Fruit fly (Drosophila melanogaster) whole organism, wandering third instar larva: ENCODE results near the gene CG46313.

Experiments
- CG32264 ChIP-seq: fragments of 200-800 bp; sonication (Bioruptor generic); optimal IDR thresholded peaks from 2 replicates; lab custom pipeline; 2016; ENCODE audit warnings: missing biosample characterization, missing genetic modification characterization
- CG9705 ChIP-seq: fragments of 200-800 bp; sonication (Bioruptor generic); optimal IDR thresholded peaks from 2 replicates; lab custom pipeline; 2018; ENCODE audit warnings: missing biosample characterization, mild to moderate bottlenecking, missing genetic modification characterization
- CrebA ChIP-seq: fragments of 200-800 bp; sonication (Bioruptor generic); optimal IDR thresholded peaks from 2 replicates; lab custom pipeline; 2016; ENCODE audit warnings: missing biosample characterization, mild to moderate bottlenecking, missing genetic modification characterization, borderline replicate concordance
- Dfd ChIP-seq: fragments of >200 bp; optimal IDR thresholded peaks from 2 replicates; lab custom pipeline; 2017; ENCODE audit warnings: missing biosample characterization, missing genetic modification characterization
- GATAd ChIP-seq: sonication (Bioruptor generic); optimal IDR thresholded peaks from 2 replicates; lab custom pipeline; 2016; ENCODE audit warnings: missing biosample characterization, missing genetic modification characterization
- HLH106 ChIP-seq: fragments of 200-800 bp; optimal IDR thresholded peaks from 3 replicates; lab custom pipeline; 2019; ENCODE audit warnings: missing biosample characterization, mild to moderate bottlenecking, missing genetic modification characterization, moderate library complexity
- Hnf4 ChIP-seq: fragments of 200-800 bp; sonication (Bioruptor generic); optimal IDR thresholded peaks from 2 replicates; lab custom pipeline; 2016; ENCODE audit warnings: missing biosample characterization, mild to moderate bottlenecking, missing genetic modification characterization
- Hr78 ChIP-seq: fragments of >200 bp; optimal IDR thresholded peaks from 2 replicates; lab custom pipeline; 2017; ENCODE audit warnings: missing biosample characterization, missing genetic modification characterization
- Hr83 ChIP-seq: fragments of 200-300 bp; sonication (Bioruptor generic); optimal IDR thresholded peaks from 2 replicates; lab custom pipeline; 2016; ENCODE audit warnings: missing biosample characterization, mild to moderate bottlenecking, missing genetic modification characterization, moderate library complexity; ENCODE audit not compliant: poor library complexity, severe bottlenecking
- Jra ChIP-seq: sonication (Bioruptor generic); optimal IDR thresholded peaks from 2 replicates; lab custom pipeline; 2016; ENCODE audit warnings: missing biosample characterization, missing genetic modification characterization
- Mio ChIP-seq: sonication (Bioruptor generic); optimal IDR thresholded peaks from 2 replicates; lab custom pipeline; 2016; ENCODE audit warnings: missing biosample characterization, missing genetic modification characterization
- OdsH ChIP-seq: fragments of 200-800 bp; sonication (Bioruptor generic); optimal IDR thresholded peaks from 2 replicates; lab custom pipeline; 2016; ENCODE audit warnings: missing biosample characterization, mild to moderate bottlenecking, missing genetic modification characterization
- Rel ChIP-seq, 2 experiments: fragments of 200-800 bp; sonication (Bioruptor generic) in 1 of 2; optimal IDR thresholded peaks; 2 replicates in 1 of 2; 3 replicates in 1 of 2; lab custom pipeline; 2016 to 2019; ENCODE audit warnings: mild to moderate bottlenecking in 2 of 2, missing biosample characterization in 2 of 2, missing genetic modification characterization in 2 of 2, moderate library complexity in 1 of 2
- Sp1 ChIP-seq: fragments of 200-800 bp; sonication (Bioruptor generic); optimal IDR thresholded peaks from 3 replicates; lab custom pipeline; 2019; ENCODE audit warnings: missing biosample characterization, mild to moderate bottlenecking, missing genetic modification characterization, moderate library complexity
- Vsx2 ChIP-seq: fragments of 200-300, 225-300 bp; sonication (Bioruptor generic); optimal IDR thresholded peaks from 2 replicates; lab custom pipeline; 2018; ENCODE audit warnings: missing biosample characterization, missing genetic modification characterization; ENCODE audit not compliant: partially characterized antibody
- br ChIP-seq: fragments of 200-800 bp; sonication (Bioruptor generic); optimal IDR thresholded peaks from 2 replicates; lab custom pipeline; 2016; ENCODE audit warnings: missing biosample characterization, missing genetic modification characterization
- brk ChIP-seq: fragments of 200-800 bp; sonication (Bioruptor generic); optimal IDR thresholded peaks from 2 replicates; lab custom pipeline; 2016; ENCODE audit warnings: missing biosample characterization, mild to moderate bottlenecking, missing genetic modification characterization
- dl ChIP-seq, 2 experiments: fragments of 175-275, 200-275 bp in 1 of 2; fragments of 200-275 bp in 1 of 2; sonication (Bioruptor generic); optimal IDR thresholded peaks; lab custom pipeline; 2018; ENCODE audit warnings: mild to moderate bottlenecking in 2 of 2, missing biosample characterization in 2 of 2, missing genetic modification characterization in 2 of 2, moderate library complexity in 2 of 2; ENCODE audit not compliant: partially characterized antibody in 2 of 2, insufficient read depth in 1 of 2
- dmrt93B ChIP-seq: fragments of 200-800 bp; sonication (Bioruptor generic); optimal IDR thresholded peaks from 2 replicates; lab custom pipeline; 2018; ENCODE audit warnings: missing biosample characterization, mild to moderate bottlenecking, missing genetic modification characterization
- dsf ChIP-seq: sonication (Bioruptor generic); optimal IDR thresholded peaks from 2 replicates; lab custom pipeline; 2016; ENCODE audit warnings: missing biosample characterization, missing genetic modification characterization, borderline replicate concordance
- ey ChIP-seq: fragments of 200-800 bp; sonication (Bioruptor generic); optimal IDR thresholded peaks from 2 replicates; lab custom pipeline; 2016; ENCODE audit warnings: missing biosample characterization, missing genetic modification characterization
- foxo ChIP-seq, 2 experiments: fragments of 200-800 bp; sonication (Bioruptor generic); optimal IDR thresholded peaks; 2 replicates in 1 of 2; 3 replicates in 1 of 2; lab custom pipeline; 2016 to 2017; ENCODE audit warnings: missing biosample characterization in 2 of 2, missing genetic modification characterization in 2 of 2
- fru ChIP-seq: fragments of 200-800 bp; sonication (Bioruptor generic); optimal IDR thresholded peaks from 3 replicates; lab custom pipeline; 2016; ENCODE audit warnings: missing biosample characterization, mild to moderate bottlenecking, missing genetic modification characterization
- h ChIP-seq: fragments of 200-800 bp; sonication (Bioruptor generic); optimal IDR thresholded peaks from 3 replicates; lab custom pipeline; 2016; ENCODE audit warnings: missing biosample characterization, mild to moderate bottlenecking, missing genetic modification characterization
- jim ChIP-seq: fragments of 175-275, 200-325 bp; sonication (Bioruptor generic); optimal IDR thresholded peaks from 2 replicates; lab custom pipeline; 2016; ENCODE audit warnings: missing biosample characterization, mild to moderate bottlenecking, missing genetic modification characterization
- lola ChIP-seq: fragments of >200 bp; optimal IDR thresholded peaks from 2 replicates; lab custom pipeline; 2017; ENCODE audit warnings: missing biosample characterization, missing genetic modification characterization
- pan ChIP-seq: fragments of >200 bp; optimal IDR thresholded peaks from 2 replicates; lab custom pipeline; 2017
- psq ChIP-seq: fragments of 200-800 bp; sonication (Bioruptor generic); optimal IDR thresholded peaks from 3 replicates; lab custom pipeline; 2017; ENCODE audit warnings: missing biosample characterization, mild to moderate bottlenecking, missing genetic modification characterization, moderate library complexity
- rgr ChIP-seq: fragments of 200-800 bp; sonication (Bioruptor generic); optimal IDR thresholded peaks from 3 replicates; lab custom pipeline; 2016; ENCODE audit warnings: missing biosample characterization, mild to moderate bottlenecking, missing genetic modification characterization
- sage ChIP-seq: fragments of 200-800 bp; sonication (Bioruptor generic); optimal IDR thresholded peaks from 2 replicates; lab custom pipeline; 2016; ENCODE audit warnings: missing biosample characterization, mild to moderate bottlenecking, missing genetic modification characterization
- sv ChIP-seq: fragments of 200-800 bp; sonication (Bioruptor generic); optimal IDR thresholded peaks from 3 replicates; lab custom pipeline; 2016; ENCODE audit warnings: missing biosample characterization, missing genetic modification characterization
- tai ChIP-seq: sonication (Bioruptor generic); optimal IDR thresholded peaks from 2 replicates; lab custom pipeline; 2016; ENCODE audit warnings: missing biosample characterization, missing genetic modification characterization
- woc ChIP-seq: sonication (Bioruptor generic); optimal IDR thresholded peaks from 2 replicates; lab custom pipeline; 2016; ENCODE audit warnings: missing biosample characterization, mild to moderate bottlenecking, missing genetic modification characterization

The CG46313 gene

DNA sequence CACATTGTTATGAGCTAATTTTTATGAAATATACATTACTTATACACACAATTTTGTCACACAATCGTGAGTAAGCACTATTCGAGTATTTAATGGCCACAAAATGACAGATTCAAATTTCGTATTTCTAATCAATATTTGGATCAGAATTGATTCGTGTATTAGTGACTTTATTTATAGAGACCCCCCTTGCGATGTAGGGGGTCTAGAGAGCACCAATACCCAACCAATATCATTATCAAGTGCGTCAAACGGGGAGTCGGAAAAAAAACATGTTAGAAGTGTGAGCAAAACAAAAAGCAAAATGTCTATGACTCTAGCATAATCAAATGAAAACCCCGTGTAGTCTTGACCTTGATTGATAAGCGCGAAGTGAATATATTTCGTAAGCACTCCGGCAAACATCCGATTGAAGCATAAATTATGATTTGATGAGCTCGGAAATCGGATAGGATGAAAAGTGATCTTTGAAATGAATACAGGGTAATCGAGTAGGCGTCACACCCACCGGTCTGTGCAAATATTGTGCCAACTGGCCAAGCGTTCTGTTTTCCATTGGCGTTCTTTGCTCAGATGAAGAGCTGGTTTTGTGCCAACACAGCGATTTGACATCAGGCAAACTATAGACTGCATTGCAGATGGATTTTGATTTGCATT lies 26.0 kb upstream of the CG46313 start:
- TF ChIP-seq Jra (GFP tag; lab: Kevin White, UChicago) (no peak), sv (GFP tag; lab: Kevin White, UChicago) (peak; percentile 10)

DNA sequence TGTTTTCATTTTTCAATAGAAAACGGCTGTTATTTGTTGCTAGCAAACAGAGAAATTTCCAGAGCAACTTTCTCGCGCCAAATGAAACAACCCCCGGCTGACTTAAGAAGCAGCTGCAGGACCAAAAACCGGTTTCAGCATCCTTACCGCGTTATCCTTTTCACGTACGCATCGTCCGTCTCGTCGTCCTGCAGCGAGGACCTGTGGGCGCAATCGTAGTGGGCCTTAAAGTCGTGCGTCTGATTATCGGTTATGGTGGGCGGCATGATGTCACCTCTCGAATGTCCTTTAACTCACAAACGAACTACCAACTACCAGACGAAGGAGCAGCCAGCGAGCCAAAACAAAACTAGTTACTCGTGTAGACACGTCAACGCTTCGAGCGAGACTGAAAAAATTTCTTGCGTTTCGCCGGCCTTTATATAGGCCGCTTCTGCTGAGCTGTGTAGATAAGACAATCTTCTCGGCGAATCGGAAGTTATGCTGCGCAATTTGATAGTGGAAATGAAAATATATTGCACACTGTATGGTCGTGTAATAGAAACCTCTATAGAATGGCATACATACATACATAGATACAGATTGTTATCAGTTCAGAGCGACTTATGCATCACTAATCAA lies 25.4 kb upstream of the CG46313 start:
- TF ChIP-seq CG9705 (no peak), h (GFP tag; lab: Kevin White, UChicago) (no peak), brk (GFP tag; lab: Kevin White, UChicago) (no peak), dmrt93B (GFP tag; lab: Kevin White, UChicago) (no peak), pan (lab: Kevin White, UChicago) (no peak), Dfd (no peak), CG32264 (GFP tag; lab: Kevin White, UChicago) (no peak)

DNA sequence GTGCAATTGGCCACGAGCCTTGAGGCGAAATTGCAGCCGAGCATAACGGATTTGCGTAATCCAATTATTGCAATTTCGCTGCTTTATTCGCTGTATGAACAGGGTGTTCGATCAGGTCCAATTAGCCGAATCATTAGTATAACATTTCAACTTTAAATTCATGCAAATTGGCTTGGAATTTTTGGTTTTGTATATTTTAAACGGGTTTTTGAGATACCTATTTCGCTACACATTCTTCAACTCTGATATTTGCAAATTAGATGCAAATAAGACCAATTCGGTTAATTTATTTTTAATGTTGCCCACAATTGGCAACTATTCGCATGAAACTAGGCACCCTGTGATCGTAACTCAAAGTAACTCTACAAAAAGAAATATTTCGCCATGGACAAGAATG lies 24.9 kb upstream of the CG46313 start:
- TF ChIP-seq ey (peak; percentile 41), br (GFP tag; lab: Kevin White, UChicago) (peak; percentile 43), tai (GFP tag; lab: Kevin White, UChicago) (no peak), rgr (GFP tag; lab: Kevin White, UChicago) (peak; percentile 51), Dfd (no peak), sage (GFP tag; lab: Kevin White, UChicago) (no peak), psq (GFP tag; lab: Kevin White, UChicago) (no peak)

DNA sequence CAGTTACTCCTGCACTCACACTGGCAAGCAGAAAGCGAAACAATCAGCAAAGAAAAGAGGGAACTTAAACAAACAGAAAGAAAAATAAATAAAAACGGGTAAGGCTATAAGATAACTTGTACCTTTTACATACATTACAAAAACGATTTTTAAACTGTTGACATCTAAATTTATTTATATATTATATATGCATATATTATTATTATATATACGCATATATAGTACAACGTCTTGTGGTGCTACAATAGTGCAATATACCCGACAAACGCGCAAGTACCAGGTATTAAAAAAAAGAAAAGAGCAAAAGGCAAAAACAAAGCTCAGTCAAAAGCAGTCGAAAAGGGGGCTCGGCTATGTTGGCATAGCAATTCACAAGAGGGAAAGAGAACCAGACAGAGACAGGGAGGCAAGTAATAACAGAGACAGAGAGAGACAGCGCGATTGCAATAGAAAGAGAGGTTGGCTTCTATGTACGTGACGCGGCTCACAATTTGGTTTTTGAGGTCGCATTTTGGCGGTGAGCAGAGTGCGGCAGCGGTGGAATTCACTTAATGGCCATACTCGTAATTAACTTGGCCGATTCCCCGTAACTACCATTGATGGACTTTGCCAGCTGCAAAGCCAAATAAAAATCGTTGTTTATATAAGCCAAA lies 24.2 kb upstream of the CG46313 start:
- TF ChIP-seq psq (GFP tag; lab: Kevin White, UChicago) (peak; percentile 100), brk (GFP tag; lab: Kevin White, UChicago) (peak; percentile 68), Hnf4 (peak; percentile 74), Hr78 (no peak), Hr83 (GFP tag; lab: Kevin White, UChicago) (no peak), h (GFP tag; lab: Kevin White, UChicago) (peak; percentile 78), Dfd (no peak), tai (GFP tag; lab: Kevin White, UChicago) (peak; percentile 18), br (GFP tag; lab: Kevin White, UChicago) (peak; percentile 38), rgr (GFP tag; lab: Kevin White, UChicago) (peak; percentile 89), sage (GFP tag; lab: Kevin White, UChicago) (peak; percentile 82), foxo (GFP tag; optimal IDR thresholded peaks at IDR 0.05; lab: Kevin White, UChicago) (peak in 1 of 2 experiments; percentile 81), ey (peak; percentile 51), woc (peak; percentile 73), Rel (GFP tag; optimal IDR thresholded peaks at IDR 0.05; lab: Kevin White, UChicago) (peak; percentile 92), Rel (tag; optimal IDR thresholded peaks at IDR 0.05; lab: Kevin White, UChicago) (peak; percentile 20), fru (GFP tag; lab: Kevin White, UChicago) (peak; percentile 74), dmrt93B (GFP tag; lab: Kevin White, UChicago) (peak; percentile 82), dsf (peak; percentile 24), CG9705 (peak; percentile 13), Jra (GFP tag; lab: Kevin White, UChicago) (no peak), OdsH (peak; percentile 89), HLH106 (peak; percentile 79), jim (peak; percentile 14), CG32264 (GFP tag; lab: Kevin White, UChicago) (no peak), CrebA (GFP tag; lab: Kevin White, UChicago) (peak; percentile 35), lola (GFP tag; lab: Kevin White, UChicago) (no peak), Vsx2 (peak; percentile 5), GATAd (GFP tag; lab: Kevin White, UChicago) (no peak), pan (lab: Kevin White, UChicago) (no peak), dl (GFP tag; optimal IDR thresholded peaks at IDR 0.05; lab: Kevin White, UChicago; ENCODE audit: insufficient read depth in 1 of 2, partially characterized antibody in 2 of 2) (no peak), Mio (GFP tag; lab: Kevin White, UChicago) (no peak), Sp1 (GFP tag; lab: Kevin White, UChicago) (peak; percentile 84)
